Worm (Caenorhabditis elegans): Measurements from ENCODE around the gene K10D11.2.

The K10D11.2 gene

DNA sequence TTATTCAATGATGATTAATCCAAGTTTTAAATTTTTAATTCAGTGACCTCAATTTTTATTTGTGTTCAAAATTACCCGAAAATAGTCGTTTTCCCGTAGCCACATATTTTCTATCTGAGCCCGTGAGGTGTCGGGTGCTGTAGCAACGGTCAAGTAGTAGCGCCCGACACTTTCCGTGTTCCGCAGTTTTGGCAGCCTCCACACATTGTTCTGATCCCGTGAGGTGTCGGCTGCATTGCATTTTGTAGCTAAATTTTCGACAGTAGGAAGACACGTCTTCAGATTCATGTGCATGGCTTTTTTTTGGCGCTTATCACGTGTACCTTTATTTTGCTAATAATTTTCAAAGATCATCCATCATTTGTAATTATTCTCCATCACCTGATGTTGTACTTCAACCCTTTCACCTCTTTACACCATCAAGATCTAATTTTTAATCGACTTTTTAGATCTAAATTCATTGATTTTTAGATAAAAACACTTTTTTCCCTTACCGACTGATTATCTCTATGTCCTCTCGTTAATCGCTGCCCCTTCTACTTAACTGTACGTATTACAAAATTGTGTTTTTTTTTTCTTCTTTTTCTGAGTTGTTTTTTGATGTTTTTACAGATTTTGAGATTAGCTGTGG, 35.0 kb downstream of the K10D11.2 start:
- TF ChIP-seq T22C8.4 (GFP tag; IDR thresholded peaks at IDR 0.05) (no peak), klf-2 (GFP tag; conservative IDR thresholded peaks at IDR 0.05) (no peak), cog-1 (tag; optimal IDR thresholded peaks at IDR 0.05) (no peak)

DNA sequence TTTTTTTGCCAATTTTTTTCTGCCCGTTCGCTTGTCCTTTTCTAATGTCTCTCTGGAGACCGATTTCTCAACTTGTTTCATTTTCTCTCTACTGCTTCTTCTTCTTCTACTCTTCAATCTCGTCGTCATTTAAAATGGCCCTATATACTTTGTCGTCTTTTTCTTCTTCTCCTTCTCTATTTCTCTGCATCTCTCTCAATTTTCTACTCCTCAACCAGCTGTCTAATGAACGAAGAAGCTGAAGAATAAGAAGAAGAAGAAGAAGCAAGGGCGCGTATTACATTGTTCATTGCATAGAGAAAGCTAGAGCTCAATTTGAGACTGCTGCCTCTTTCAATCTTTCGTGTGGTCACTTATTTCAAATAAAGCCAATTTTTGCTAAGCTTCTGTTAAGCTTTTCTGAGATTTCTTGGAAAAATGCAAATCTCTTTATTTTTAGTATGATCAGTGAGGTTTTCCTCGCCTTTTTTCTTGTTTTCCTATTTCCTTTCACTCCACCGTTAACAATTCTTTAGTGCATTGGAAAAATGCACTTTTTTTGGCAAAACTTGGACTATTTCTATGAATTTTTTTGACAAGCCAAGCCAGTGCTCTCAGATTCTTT, 37.1 kb downstream of the K10D11.2 start:
- TF ChIP-seq cog-1 (tag; optimal IDR thresholded peaks at IDR 0.05): peak; percentile 5
- TF ChIP-seq ztf-29 (GFP tag; IDR thresholded peaks at IDR 0.05): no peak

ce11 chrIV:13016820-13017219, 38.0 kb downstream of the K10D11.2 start:
- TF ChIP-seq ztf-23 (GFP tag; IDR thresholded peaks at IDR 0.05) (0 out of 2 replicates have a peak, but pooled peaks have one; percentile 61), cog-1 (tag; optimal IDR thresholded peaks at IDR 0.05) (no peak)

ce11 chrIV:13021006-13021405, 42.2 kb downstream of the K10D11.2 start:
- no peak for TF ChIP-seq T22C8.4 (GFP tag; IDR thresholded peaks at IDR 0.05)
- TF ChIP-seq ref-1 (GFP tag; conservative IDR thresholded peaks at IDR 0.05): no peak
- no peak for TF ChIP-seq cog-1 (tag; optimal IDR thresholded peaks at IDR 0.05)
- TF ChIP-seq med-1 (GFP tag; optimal IDR thresholded peaks at IDR 0.05; ENCODE audit: insufficient read depth): no peak
- TF ChIP-seq ztf-29 (GFP tag; IDR thresholded peaks at IDR 0.05): no peak
- TF ChIP-seq flt-1 (GFP tag; IDR thresholded peaks at IDR 0.05): no peak
- TF ChIP-seq ztf-23 (GFP tag; IDR thresholded peaks at IDR 0.05): no peak
- TF ChIP-seq klf-2 (GFP tag; conservative IDR thresholded peaks at IDR 0.05): no peak
- TF ChIP-seq tab-1 (GFP tag; IDR thresholded peaks at IDR 0.05): no peak

DNA sequence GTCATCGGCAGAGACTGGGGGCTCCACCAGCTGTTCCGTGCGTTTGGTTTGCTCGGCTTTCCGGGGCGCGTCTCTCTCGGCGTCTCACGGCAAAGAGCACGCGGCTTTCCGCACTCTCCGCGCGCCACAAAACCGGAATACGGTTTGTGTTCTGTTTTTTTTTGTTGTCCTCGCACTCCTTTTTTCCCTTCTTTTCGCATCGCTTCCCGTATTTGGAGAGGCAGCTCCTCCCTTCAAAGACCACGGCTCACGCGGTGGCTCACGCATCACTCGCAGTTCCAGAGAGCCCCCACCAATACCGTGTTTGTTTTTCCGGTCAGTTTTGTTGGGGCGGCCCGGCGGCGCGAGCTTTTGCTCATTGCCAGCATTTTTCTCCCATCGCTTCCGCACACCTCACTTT, 44.1 kb downstream of the K10D11.2 start:
- TF ChIP-seq ztf-23 (GFP tag; IDR thresholded peaks at IDR 0.05) (0 out of 2 replicates have a peak, but pooled peaks have one; percentile 21), T22C8.4 (GFP tag; IDR thresholded peaks at IDR 0.05) (no peak), flt-1 (GFP tag; IDR thresholded peaks at IDR 0.05) (no peak)

ce11 chrIV:13025853-13026343, 47.1 kb downstream of the K10D11.2 start:
- no peak for TF ChIP-seq tab-1 (GFP tag; IDR thresholded peaks at IDR 0.05)

ce11 chrIV:13026762-13027161, 48.0 kb downstream of the K10D11.2 start:
- TF ChIP-seq klf-2 (GFP tag; conservative IDR thresholded peaks at IDR 0.05) (no peak), ref-1 (GFP tag; conservative IDR thresholded peaks at IDR 0.05) (no peak), ztf-29 (GFP tag; IDR thresholded peaks at IDR 0.05) (no peak), T22C8.4 (GFP tag; IDR thresholded peaks at IDR 0.05) (no peak), cog-1 (tag; optimal IDR thresholded peaks at IDR 0.05) (no peak), flt-1 (GFP tag; IDR thresholded peaks at IDR 0.05) (no peak), med-1 (GFP tag; optimal IDR thresholded peaks at IDR 0.05; ENCODE audit: insufficient read depth) (no peak)

DNA sequence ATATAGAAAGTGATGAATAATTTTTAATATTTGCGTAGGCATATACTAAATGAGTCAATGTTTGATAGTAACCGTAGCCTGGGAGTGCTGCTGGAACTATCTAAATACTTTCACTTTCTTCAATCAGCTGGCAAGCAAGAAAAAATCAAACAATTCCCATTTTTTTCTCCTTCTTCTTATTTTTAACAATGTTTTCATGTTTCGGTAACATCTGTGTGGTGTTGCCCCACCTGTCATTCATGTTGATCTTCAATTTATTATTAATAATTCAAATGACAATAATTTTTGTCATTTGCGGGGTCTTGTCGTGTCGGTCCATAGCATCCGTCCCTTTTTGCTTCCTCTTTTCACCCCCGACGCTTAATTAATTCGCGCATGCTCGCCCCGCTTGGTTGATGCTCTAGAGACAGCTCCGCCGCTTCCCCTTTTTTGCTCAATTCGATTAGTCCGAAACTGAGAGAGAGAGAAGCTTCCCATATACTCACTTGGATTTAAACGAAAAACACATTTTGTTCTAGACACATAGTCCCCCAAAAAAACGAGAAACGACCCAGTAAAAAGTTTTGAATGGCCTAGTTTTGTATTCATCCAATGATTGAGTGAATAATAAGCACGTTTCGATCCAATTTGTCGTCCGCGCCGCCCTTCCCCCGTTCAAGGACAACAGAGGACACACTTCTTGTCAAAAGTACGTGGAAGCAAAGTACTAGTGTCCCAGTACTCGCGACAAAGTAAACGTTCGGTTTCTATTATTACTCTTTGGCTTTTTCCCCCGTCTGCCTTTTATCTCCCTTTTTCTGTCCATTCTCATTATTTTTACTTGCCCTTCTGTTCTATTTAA, 49.2 kb downstream of the K10D11.2 start:
- TF ChIP-seq tab-1 (GFP tag; IDR thresholded peaks at IDR 0.05) (no peak), T22C8.4 (GFP tag; IDR thresholded peaks at IDR 0.05) (no peak), flt-1 (GFP tag; IDR thresholded peaks at IDR 0.05) (no peak), klf-2 (GFP tag; conservative IDR thresholded peaks at IDR 0.05) (no peak), ref-1 (GFP tag; conservative IDR thresholded peaks at IDR 0.05) (no peak), ztf-29 (GFP tag; IDR thresholded peaks at IDR 0.05) (no peak), cog-1 (tag; optimal IDR thresholded peaks at IDR 0.05) (peak; percentile 6), med-1 (GFP tag; optimal IDR thresholded peaks at IDR 0.05; ENCODE audit: insufficient read depth) (no peak)

DNA sequence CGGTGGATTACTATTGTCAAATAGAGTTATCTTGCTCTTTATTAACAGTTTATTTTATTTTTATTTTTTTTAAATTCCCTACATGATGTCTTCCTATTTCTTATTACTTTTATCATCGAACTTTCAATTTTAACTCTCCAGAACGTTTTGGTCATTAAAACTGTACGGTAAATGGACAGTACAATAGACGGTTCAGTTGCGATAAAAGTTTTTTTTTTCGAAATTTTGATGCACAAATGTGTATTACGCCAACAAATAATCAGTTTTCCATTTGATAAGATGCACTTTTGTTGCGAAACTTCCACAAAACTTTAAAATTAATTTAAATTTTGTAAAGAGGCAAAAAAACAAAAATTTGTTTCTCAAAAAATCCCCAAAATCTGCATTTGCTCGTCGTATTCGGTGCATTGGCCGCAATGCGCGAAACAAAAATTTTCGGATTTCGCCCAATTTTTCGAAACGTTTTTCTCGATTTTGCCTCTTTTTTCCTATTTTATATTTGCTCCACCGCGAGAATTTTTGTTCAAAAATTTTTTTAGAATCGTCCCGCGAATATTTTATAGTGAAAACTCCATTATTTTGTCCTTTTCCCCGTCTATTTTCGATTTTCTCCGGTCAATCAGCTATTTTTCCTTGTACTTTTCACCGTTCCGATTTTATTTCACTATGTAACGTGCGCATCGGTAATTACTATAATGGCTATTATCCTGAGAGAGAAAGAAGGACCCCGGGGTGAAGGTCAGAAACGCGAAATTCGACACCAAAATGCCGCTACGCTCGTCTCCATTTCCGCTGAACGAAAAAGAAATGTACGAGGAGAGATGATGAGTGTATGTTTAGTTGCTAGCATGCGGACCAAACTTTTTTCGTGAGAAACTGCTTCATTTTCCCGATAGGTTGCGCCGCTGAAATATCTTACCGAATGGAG, 50.2 kb downstream of the K10D11.2 start:
- TF ChIP-seq ztf-29 (GFP tag; IDR thresholded peaks at IDR 0.05): no peak
- no peak for TF ChIP-seq med-1 (GFP tag; optimal IDR thresholded peaks at IDR 0.05; ENCODE audit: insufficient read depth)
- no peak for TF ChIP-seq ztf-23 (GFP tag; IDR thresholded peaks at IDR 0.05)
- no peak for TF ChIP-seq flt-1 (GFP tag; IDR thresholded peaks at IDR 0.05)
- TF ChIP-seq tab-1 (GFP tag; IDR thresholded peaks at IDR 0.05): no peak
- TF ChIP-seq klf-2 (GFP tag; conservative IDR thresholded peaks at IDR 0.05): no peak
- no peak for TF ChIP-seq ref-1 (GFP tag; conservative IDR thresholded peaks at IDR 0.05)
- TF ChIP-seq T22C8.4 (GFP tag; IDR thresholded peaks at IDR 0.05): no peak
- no peak for TF ChIP-seq cog-1 (tag; optimal IDR thresholded peaks at IDR 0.05)
